Worm (Caenorhabditis elegans) whole organism, L4 larva: ENCODE measurements around the gene F14H12.2.

ENCODE experiments used
- D1046.2 ChIP-seq: fragments of 200-800 bp; sonication (Bioruptor generic); IDR thresholded peaks from 2 replicates; pipeline ENCODE4 v1.3.6; 2022; ENCODE audit warnings: missing genetic modification characterization, missing compliant biosample characterization
- R02D3.7 ChIP-seq: fragments of 150-350 bp; sonication (generic microtip); optimal IDR thresholded peaks from 3 replicates; lab custom pipeline; 2014; ENCODE audit warnings: missing biosample characterization, missing genetic modification characterization
- T26A8.4 ChIP-seq: fragments of 200-800 bp; sonication (Bioruptor generic); IDR thresholded peaks from 2 replicates; pipeline ENCODE4 v1.3.6; 2022; ENCODE audit warnings: missing genetic modification characterization, missing compliant biosample characterization
- Y48G9A.11 ChIP-seq: fragments of 200-800 bp; sonication (Bioruptor generic); IDR thresholded peaks from 2 replicates; pipeline ENCODE4 v1.3.6; 2022; ENCODE audit warnings: missing genetic modification reagents, missing genetic modification characterization, missing compliant biosample characterization
- ZK546.5 ChIP-seq, 2 experiments: sonication (generic microtip); optimal IDR thresholded peaks; 2 replicates each; lab custom pipeline; 2017; ENCODE audit warnings: missing biosample characterization in 2 of 2, missing genetic modification characterization in 2 of 2
- attf-4 ChIP-seq: sonication (generic microtip); optimal IDR thresholded peaks from 3 replicates; lab custom pipeline; 2017; ENCODE audit warnings: missing biosample characterization, missing genetic modification characterization
- ceh-20 ChIP-seq: fragments of 200-800 bp; sonication (Bioruptor generic); IDR thresholded peaks from 2 replicates; pipeline ENCODE4 v1.3.6; 2022; ENCODE audit warnings: missing genetic modification reagents, missing genetic modification characterization, missing compliant biosample characterization
- ceh-28 ChIP-seq: fragments of 150-350 bp; optimal IDR thresholded peaks from 2 replicates; lab custom pipeline; 2014; ENCODE audit warnings: missing biosample characterization, missing genetic modification reagents, missing genetic modification characterization
- ceh-32 ChIP-seq: sonication (generic microtip); optimal IDR thresholded peaks from 2 replicates; lab custom pipeline; 2016; ENCODE audit warnings: mild to moderate bottlenecking, missing genetic modification characterization, missing compliant biosample characterization; ENCODE audit not compliant: poor library complexity
- ceh-44 ChIP-seq: fragments of 200-800 bp; sonication (Bioruptor generic); IDR thresholded peaks from 2 replicates; pipeline ENCODE4 v1.3.6; 2022; ENCODE audit warnings: missing genetic modification reagents, missing genetic modification characterization, missing compliant biosample characterization
- ceh-62 ChIP-seq: sonication (generic microtip); optimal IDR thresholded peaks from 2 replicates; lab custom pipeline; 2017; ENCODE audit warnings: missing biosample characterization, missing genetic modification characterization
- ces-1 ChIP-seq: fragments of 150-350 bp; sonication (generic microtip); optimal IDR thresholded peaks from 4 replicates; lab custom pipeline; 2014; ENCODE audit warnings: missing biosample characterization, missing genetic modification reagents, missing genetic modification characterization
- cey-2 ChIP-seq: sonication (generic microtip); optimal IDR thresholded peaks from 3 replicates; lab custom pipeline; 2017; ENCODE audit warnings: missing genetic modification characterization, mild to moderate bottlenecking, missing compliant biosample characterization, antibody characterized with exemption, borderline replicate concordance; ENCODE audit not compliant: insufficient read depth
- ctbp-1 ChIP-seq: fragments of 200-800 bp; sonication (Bioruptor generic); IDR thresholded peaks from 2 replicates; pipeline ENCODE4 v1.3.6; 2022; ENCODE audit warnings: missing genetic modification reagents, missing genetic modification characterization, missing compliant biosample characterization
- daf-8 ChIP-seq: fragments of 200-800 bp; sonication (Bioruptor generic); IDR thresholded peaks from 2 replicates; pipeline ENCODE4 v1.3.6; 2022; ENCODE audit warnings: missing genetic modification characterization, missing compliant biosample characterization
- dmd-9 ChIP-seq: fragments of 200-800 bp; sonication (Bioruptor generic); IDR thresholded peaks from 2 replicates; pipeline ENCODE4 v1.3.6; 2022; ENCODE audit warnings: missing genetic modification reagents, missing genetic modification characterization, missing compliant biosample characterization
- fos-1 ChIP-seq: fragments of 150-350 bp; optimal IDR thresholded peaks from 2 replicates; lab custom pipeline; 2014; ENCODE audit warnings: missing biosample characterization, missing genetic modification characterization
- lin-15B ChIP-seq: fragments of 150-350 bp; sonication (generic microtip); optimal IDR thresholded peaks from 3 replicates; lab custom pipeline; 2014; ENCODE audit warnings: missing biosample characterization, missing genetic modification characterization
- lin-38 ChIP-seq: fragments of 200-800 bp; sonication (Bioruptor generic); IDR thresholded peaks from 2 replicates; pipeline ENCODE4 v1.3.6; 2022; ENCODE audit warnings: missing genetic modification reagents, missing genetic modification characterization, missing compliant biosample characterization
- lir-3 ChIP-seq: sonication (generic microtip); optimal IDR thresholded peaks from 2 replicates; lab custom pipeline; 2016; ENCODE audit warnings: mild to moderate bottlenecking, missing genetic modification characterization, missing compliant biosample characterization
- mdl-1 ChIP-seq, 2 experiments: fragments of 150-350 bp in 1 of 2; sonication (generic microtip) in 1 of 2; optimal IDR thresholded peaks; 2 replicates each; lab custom pipeline; 2014 to 2017; ENCODE audit warnings: missing biosample characterization in 2 of 2, missing genetic modification characterization in 2 of 2
- mdt-29 ChIP-seq: fragments of 200-800 bp; sonication (Bioruptor generic); IDR thresholded peaks from 2 replicates; pipeline ENCODE4 v1.3.6; 2022; ENCODE audit warnings: missing genetic modification reagents, missing genetic modification characterization, missing compliant biosample characterization
- mep-1 ChIP-seq: fragments of 150-350 bp; sonication (generic microtip); optimal IDR thresholded peaks from 3 replicates; lab custom pipeline; 2014; ENCODE audit warnings: missing biosample characterization, missing genetic modification characterization
- mxl-3 ChIP-seq: fragments of 200-800 bp; sonication (Bioruptor generic); optimal IDR thresholded peaks from 2 replicates; lab custom pipeline; 2018; ENCODE audit warnings: mild to moderate bottlenecking, missing genetic modification characterization, missing compliant biosample characterization
- nhr-102 ChIP-seq: sonication (generic microtip); optimal IDR thresholded peaks from 2 replicates; lab custom pipeline; 2016; ENCODE audit warnings: mild to moderate bottlenecking, missing genetic modification characterization, moderate library complexity, missing compliant biosample characterization
- nhr-11 ChIP-seq: fragments of 150-350 bp; optimal IDR thresholded peaks from 2 replicates; lab custom pipeline; 2014; ENCODE audit warnings: missing biosample characterization, missing genetic modification characterization
- nhr-111 ChIP-seq: fragments of 200-800 bp; sonication (Bioruptor generic); optimal IDR thresholded peaks from 2 replicates; lab custom pipeline; 2018; ENCODE audit warnings: mild to moderate bottlenecking, missing genetic modification characterization, missing compliant biosample characterization
- nhr-25 ChIP-seq: sonication (generic microtip); optimal IDR thresholded peaks from 2 replicates; lab custom pipeline; 2017; ENCODE audit warnings: missing genetic modification characterization, mild to moderate bottlenecking, missing compliant biosample characterization, antibody characterized with exemption, moderate library complexity, borderline replicate concordance; ENCODE audit not compliant: insufficient read depth
- nhr-41 ChIP-seq: fragments of 200-800 bp; sonication (Bioruptor generic); IDR thresholded peaks from 2 replicates; pipeline ENCODE4 v1.3.6; 2022; ENCODE audit warnings: missing genetic modification reagents, missing genetic modification characterization, missing compliant biosample characterization
- php-3 ChIP-seq: fragments of 200-800 bp; sonication (Bioruptor generic); IDR thresholded peaks from 2 replicates; pipeline ENCODE4 v1.3.6; 2022; ENCODE audit warnings: missing genetic modification reagents, missing genetic modification characterization, missing compliant biosample characterization
- pqm-1 ChIP-seq: sonication (generic microtip); optimal IDR thresholded peaks from 2 replicates; lab custom pipeline; 2017; ENCODE audit warnings: missing biosample characterization, missing genetic modification characterization
- saeg-2 ChIP-seq: fragments of 200-800 bp; sonication (Bioruptor generic); IDR thresholded peaks from 2 replicates; pipeline ENCODE4 v1.3.6; 2022; ENCODE audit warnings: missing genetic modification reagents, missing genetic modification characterization, missing compliant biosample characterization
- set-16 ChIP-seq: fragments of 200-800 bp; sonication (Bioruptor generic); IDR thresholded peaks from 2 replicates; pipeline ENCODE4 v1.3.6; 2022; ENCODE audit warnings: missing genetic modification reagents, missing genetic modification characterization, missing compliant biosample characterization
- snpc-1.2 ChIP-seq: fragments of 200-800 bp; sonication (Bioruptor generic); IDR thresholded peaks from 2 replicates; pipeline ENCODE4 v1.3.6; 2022; ENCODE audit warnings: missing genetic modification reagents, missing genetic modification characterization, missing compliant biosample characterization
- tra-1 ChIP-seq: fragments of 200-800 bp; sonication (Bioruptor generic); IDR thresholded peaks from 2 replicates; pipeline ENCODE4 v1.3.6; 2022; ENCODE audit warnings: missing genetic modification reagents, missing genetic modification characterization, missing compliant biosample characterization
- zfp-2 ChIP-seq: sonication (generic microtip); optimal IDR thresholded peaks from 2 replicates; lab custom pipeline; 2016; ENCODE audit warnings: mild to moderate bottlenecking, missing genetic modification characterization, missing compliant biosample characterization
- zip-11 ChIP-seq: fragments of 200-800 bp; sonication (Bioruptor generic); IDR thresholded peaks from 2 replicates; pipeline ENCODE4 v1.3.6; 2022; ENCODE audit warnings: missing genetic modification characterization, missing compliant biosample characterization

F14H12.2 gene

DNA sequence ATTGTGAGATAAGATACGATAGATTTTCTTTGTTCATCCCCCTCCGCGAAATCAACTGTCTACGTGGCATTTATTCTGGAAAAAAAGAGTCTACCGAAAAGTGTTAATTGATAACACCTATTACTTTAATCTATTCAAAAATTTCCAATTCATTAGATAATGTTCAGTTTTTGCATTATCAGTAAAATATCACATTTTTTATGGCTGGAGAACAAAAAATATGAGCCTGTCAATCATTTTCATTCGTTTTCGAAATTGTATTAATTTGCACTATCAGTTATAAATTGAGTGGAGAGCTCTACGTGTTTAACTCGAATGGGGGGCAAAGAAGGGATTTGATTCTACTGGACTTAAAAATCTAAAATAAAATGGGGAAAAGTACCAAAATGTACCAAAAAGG lies 8.7 kb downstream of the F14H12.2 start:
- no peak for TF ChIP-seq cey-2 (tag; lab: Kevin White, UChicago)
- TF ChIP-seq tra-1 (GFP tag; lab: Robert Waterston, UW): peak; percentile 82
- TF ChIP-seq mep-1: no peak
- TF ChIP-seq pqm-1 (tag; lab: Kevin White, UChicago): peak; percentile 36
- no peak for TF ChIP-seq ces-1 (GFP tag; lab: Kevin White, UChicago)
- no peak for TF ChIP-seq zip-11
- TF ChIP-seq nhr-111 (GFP tag; lab: Kevin White, UChicago): no peak
- no peak for TF ChIP-seq R02D3.7 (tag; lab: Kevin White, UChicago)
- no peak for TF ChIP-seq mxl-3 (GFP tag; lab: Kevin White, UChicago)
- no peak for TF ChIP-seq T26A8.4
- no peak for TF ChIP-seq ceh-62
- no peak for TF ChIP-seq ZK546.5 (tag; optimal IDR thresholded peaks at IDR 0.05; lab: Kevin White, UChicago)
- no peak for TF ChIP-seq lin-38 (GFP tag; lab: Robert Waterston, UW)
- peak; percentile 79 for TF ChIP-seq php-3 (GFP tag; lab: Robert Waterston, UW)
- no peak for TF ChIP-seq ceh-32
- no peak; the same call in 1 of the 2 replicates for TF ChIP-seq ceh-20 (GFP tag; lab: Robert Waterston, UW)
- no peak for TF ChIP-seq ctbp-1
- no peak for TF ChIP-seq saeg-2 (GFP tag; lab: Robert Waterston, UW)
- no peak for TF ChIP-seq snpc-1.2
- no peak for TF ChIP-seq mdt-29 (GFP tag; lab: Robert Waterston, UW)
- no peak for TF ChIP-seq Y48G9A.11 (GFP tag; lab: Robert Waterston, UW)
- TF ChIP-seq lir-3 (tag; lab: Kevin White, UChicago): no peak
- TF ChIP-seq daf-8 (GFP tag; lab: Robert Waterston, UW): no peak
- TF ChIP-seq attf-4 (tag; lab: Kevin White, UChicago): no peak
- TF ChIP-seq ceh-28 (tag; lab: Kevin White, UChicago): no peak
- TF ChIP-seq, all 104 proteins: peak for 3

DNA sequence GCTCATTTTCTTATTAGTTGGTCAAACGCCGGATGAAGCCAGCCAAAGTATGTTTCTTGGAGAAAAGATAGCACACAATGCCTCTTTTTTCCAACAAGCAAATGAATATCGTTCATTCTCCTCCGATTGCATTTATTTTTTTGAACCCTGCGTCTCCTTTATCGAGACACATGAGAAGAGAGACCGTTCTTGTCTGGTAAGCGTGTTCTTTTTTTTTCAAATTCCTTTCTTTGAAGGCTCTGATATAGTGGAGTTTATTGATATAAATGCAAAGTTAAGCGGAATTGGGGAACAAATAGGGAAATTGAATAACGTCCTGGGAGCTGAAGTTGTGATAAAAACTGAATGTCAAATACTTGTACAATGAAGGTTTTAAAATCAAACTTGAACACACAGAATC lies 12.2 kb downstream of the F14H12.2 start, which contains the start of gene F14H12.7:
Gene F14H12.7 (minus strand): TSS at position 101 of the 400 bp plus-strand sequence.
- TF ChIP-seq mxl-3 (GFP tag; lab: Kevin White, UChicago) (no peak), nhr-25 (tag; lab: Kevin White, UChicago) (no peak)

DNA sequence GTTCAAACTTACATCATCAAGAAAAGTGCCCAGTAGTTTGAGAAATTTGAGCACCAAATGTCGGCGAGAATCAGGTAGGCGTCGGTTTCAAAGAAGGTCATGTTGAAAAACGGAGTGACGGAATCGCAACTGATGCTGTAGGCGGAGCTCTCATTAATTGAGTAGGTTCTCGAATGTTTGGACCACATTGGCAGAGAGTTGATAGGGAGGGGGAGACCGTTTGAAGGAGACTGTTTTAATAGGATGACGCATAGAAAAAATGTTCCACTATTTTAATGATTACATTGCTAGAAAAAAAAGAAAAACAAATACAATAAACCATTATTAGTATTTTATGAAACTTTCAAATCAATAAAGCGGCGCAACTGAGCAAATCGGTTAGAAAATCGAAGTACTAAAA lies 12.9 kb downstream of the F14H12.2 start, which contains the start of gene F14H12.17:
Gene F14H12.17 (minus strand): TSS at position 101 of the 400 bp plus-strand sequence.
- TF ChIP-seq nhr-41 (GFP tag; lab: Robert Waterston, UW) (no peak), D1046.2 (GFP tag; lab: Robert Waterston, UW) (no peak), zfp-2 (tag; lab: Kevin White, UChicago) (no peak), ces-1 (GFP tag; lab: Kevin White, UChicago) (no peak), nhr-11 (tag; lab: Kevin White, UChicago) (no peak), lin-15B (tag; lab: Kevin White, UChicago) (no peak), fos-1 (tag; lab: Kevin White, UChicago) (no peak), dmd-9 (GFP tag; lab: Robert Waterston, UW) (no peak), nhr-102 (tag; lab: Kevin White, UChicago) (no peak), lin-38 (GFP tag; lab: Robert Waterston, UW) (no peak), attf-4 (tag; lab: Kevin White, UChicago) (no peak), mdl-1 (tag; optimal IDR thresholded peaks at IDR 0.05; lab: Kevin White, UChicago) (no peak), ceh-44 (GFP tag; lab: Robert Waterston, UW) (no peak), ceh-62 (no peak), ctbp-1 (no peak), set-16 (GFP tag; lab: Robert Waterston, UW) (no peak)
